Worm (Caenorhabditis elegans): Measurements from ENCODE around the gene B0034.1.

Gene B0034.1

DNA sequence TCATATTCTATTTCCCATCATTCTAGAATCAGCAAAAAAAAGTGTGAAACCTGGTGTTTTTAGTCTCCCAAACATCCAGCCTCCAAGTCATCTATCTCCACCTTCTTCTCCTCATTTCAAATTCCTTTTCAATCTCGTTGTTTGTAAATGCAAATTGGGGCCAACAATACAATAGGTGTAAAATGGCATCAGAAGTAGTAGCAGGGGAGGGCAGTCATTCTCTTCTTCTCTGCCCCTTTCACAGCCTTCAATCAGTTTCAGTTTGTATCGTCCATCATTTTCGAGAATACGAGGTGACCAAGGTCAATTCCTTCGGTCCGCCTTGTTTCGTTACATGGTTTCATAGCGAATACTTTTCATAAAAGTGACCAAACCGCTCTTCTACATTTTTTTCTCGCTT, 1.2 kb downstream of the B0034.1 start, which contains the start of gene B0034.4:
Gene B0034.4, minus strand, starts transcription at position 229 of the 400 bp plus-strand sequence.
- TF ChIP-seq unc-62 (GFP tag; optimal IDR thresholded peaks at IDR 0.05 in 1 of 2) (peak in 1 of 2 experiments; percentile 96), unc-62 (tag; optimal IDR thresholded peaks at IDR 0.05) (no peak), lin-15B (tag; optimal IDR thresholded peaks at IDR 0.05) (no peak), lin-39 (tag; optimal IDR thresholded peaks at IDR 0.05) (no peak), aha-1 (tag) (peak; percentile 59)

DNA sequence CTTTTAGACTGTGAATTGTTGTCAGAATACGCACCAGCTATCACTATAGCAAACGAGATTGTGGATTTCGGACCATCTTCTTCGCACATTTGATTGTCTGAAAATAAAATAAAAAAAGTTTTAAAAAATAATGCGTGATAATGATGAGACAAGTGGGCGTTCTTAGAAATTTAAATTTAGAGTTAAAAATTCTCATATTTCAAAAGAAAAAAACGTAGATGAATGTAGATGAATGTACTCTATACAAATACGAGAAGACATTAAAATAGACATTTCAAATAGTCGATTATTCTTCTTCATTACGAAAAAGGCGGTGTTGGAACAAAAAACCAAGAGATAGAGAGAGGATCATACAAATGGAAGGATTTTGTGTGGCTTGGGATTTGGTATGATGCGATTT, 6.7 kb downstream of the B0034.1 start, which contains the start of gene B0034.5:
Gene B0034.5, minus strand, starts transcription at position 101 of the 400 bp plus-strand sequence.
- TF ChIP-seq ceh-20 (GFP tag; IDR thresholded peaks at IDR 0.05): no peak
- no peak for TF ChIP-seq nhr-10 (tag; optimal IDR thresholded peaks at IDR 0.05)
- no peak for TF ChIP-seq F10B5.3 (tag; optimal IDR thresholded peaks at IDR 0.05)
- TF ChIP-seq nhr-48 (tag; optimal IDR thresholded peaks at IDR 0.05): no peak
- no peak for TF ChIP-seq lir-3 (tag; optimal IDR thresholded peaks at IDR 0.05)
- TF ChIP-seq ces-1 (GFP tag; optimal IDR thresholded peaks at IDR 0.05): no peak
- TF ChIP-seq zfp-2 (tag; optimal IDR thresholded peaks at IDR 0.05): no peak

DNA sequence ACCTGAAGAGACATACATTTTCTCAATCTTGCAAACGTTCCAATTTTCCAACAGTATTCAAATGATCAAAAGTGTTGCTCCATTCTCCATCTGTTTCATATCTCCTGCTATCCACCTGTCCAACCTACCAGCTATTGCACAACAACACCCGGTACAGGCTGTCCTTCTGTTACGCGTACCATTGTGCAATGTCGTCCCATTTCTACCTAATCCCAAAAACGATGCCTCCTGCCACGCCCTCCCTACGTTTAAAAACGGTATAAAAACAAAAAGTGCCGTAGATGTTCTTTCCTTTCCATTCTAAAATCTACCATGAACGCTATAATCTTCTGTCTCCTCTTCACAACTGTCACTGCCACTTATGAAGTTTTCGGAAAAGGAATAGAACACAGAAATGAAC, 20.1 kb downstream of the B0034.1 start, which contains the start of gene ins-2:
Gene ins-2, plus strand, starts transcription at position 301 of the 400 bp plus-strand sequence.
- TF ChIP-seq unc-62 (GFP tag; optimal IDR thresholded peaks at IDR 0.05 in 1 of 2) (peak in 1 of 2 experiments; percentile 80), unc-62 (tag; optimal IDR thresholded peaks at IDR 0.05) (no peak), dpl-1 (GFP tag; optimal IDR thresholded peaks at IDR 0.05) (no peak), nhr-77 (tag; optimal IDR thresholded peaks at IDR 0.05) (no peak)

DNA sequence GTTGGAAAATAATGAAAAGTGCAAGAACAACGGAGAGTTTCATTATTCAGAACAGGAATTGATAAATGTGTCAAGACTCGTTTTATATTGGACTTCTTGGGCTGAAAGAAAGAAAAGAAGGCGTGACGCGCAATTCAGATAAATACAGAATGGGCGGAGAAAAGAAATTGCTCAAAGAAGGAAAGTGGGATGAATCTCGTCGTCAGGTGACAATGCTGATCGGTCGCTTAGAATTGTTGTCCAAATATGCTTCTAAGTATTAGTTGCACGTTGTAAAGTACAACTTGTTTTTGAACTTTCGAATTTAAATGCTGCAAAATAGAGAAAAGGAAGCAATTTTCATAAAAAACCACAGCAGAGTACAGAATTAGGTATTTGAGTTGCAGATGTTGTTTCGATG, 22.5 kb downstream of the B0034.1 start, which contains the start of gene ins-3:
Gene ins-3, minus strand, starts transcription at position 101 of the 400 bp plus-strand sequence.
- no peak for TF ChIP-seq arid-1 (GFP tag; conservative IDR thresholded peaks at IDR 0.05)
- no peak for TF ChIP-seq T26A8.4 (GFP tag; IDR thresholded peaks at IDR 0.05)
- no peak for TF ChIP-seq unc-62 (GFP tag; optimal IDR thresholded peaks at IDR 0.05 in 1 of 2)
- TF ChIP-seq unc-62 (tag; optimal IDR thresholded peaks at IDR 0.05): no peak
- no peak for TF ChIP-seq lin-29 (GFP tag; IDR thresholded peaks at IDR 0.05)
- no peak for TF ChIP-seq T20F7.1 (GFP tag; optimal IDR thresholded peaks at IDR 0.05)
- no peak for TF ChIP-seq daf-12 (tag; optimal IDR thresholded peaks at IDR 0.05)
- no peak for TF ChIP-seq hmg-1.1 (GFP tag; IDR thresholded peaks at IDR 0.05)
- TF ChIP-seq fkh-10 (GFP tag; optimal IDR thresholded peaks at IDR 0.05): no peak
- no peak for TF ChIP-seq aly-2 (tag; optimal IDR thresholded peaks at IDR 0.05)
- no peak for TF ChIP-seq duxl-1 (tag; optimal IDR thresholded peaks at IDR 0.05; ENCODE audit: poor library complexity)
- no peak for TF ChIP-seq spr-3 (GFP tag; optimal IDR thresholded peaks at IDR 0.05)
- TF ChIP-seq lin-38 (GFP tag; IDR thresholded peaks at IDR 0.05): no peak

DNA sequence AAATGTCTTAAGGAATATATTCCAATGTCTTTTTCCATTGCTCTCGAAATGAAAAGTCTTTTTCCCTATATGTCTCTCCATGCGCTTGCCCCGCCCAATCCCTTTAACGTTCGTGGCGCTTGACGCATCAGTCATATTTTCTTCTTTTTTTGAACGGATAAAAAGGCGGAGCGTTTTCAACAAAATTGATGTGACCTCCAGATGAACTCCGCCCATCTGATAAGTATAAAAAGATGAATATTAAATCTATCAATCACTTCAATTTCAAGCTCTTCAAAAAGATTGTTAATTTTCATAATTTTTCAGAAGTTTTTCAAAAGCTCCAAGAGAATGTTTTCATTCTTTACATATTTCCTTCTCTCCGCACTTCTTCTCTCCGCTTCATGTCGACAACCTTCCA, 27.9 kb downstream of the B0034.1 start, which contains the start of gene ins-4:
Gene ins-4, plus strand, starts transcription at position 301 of the 400 bp plus-strand sequence.
- TF ChIP-seq spr-1 (tag; optimal IDR thresholded peaks at IDR 0.05): no peak
- TF ChIP-seq set-16 (GFP tag; IDR thresholded peaks at IDR 0.05): no peak
- no peak for TF ChIP-seq dmd-9 (GFP tag; IDR thresholded peaks at IDR 0.05)
- TF ChIP-seq F44E2.7 (GFP tag; IDR thresholded peaks at IDR 0.05): no peak
- no peak for TF ChIP-seq jun-1 (tag; optimal IDR thresholded peaks at IDR 0.05)
- TF ChIP-seq T26A8.4 (GFP tag; IDR thresholded peaks at IDR 0.05): no peak
- TF ChIP-seq ceh-82 (tag; optimal IDR thresholded peaks at IDR 0.05): no peak
- no peak for TF ChIP-seq madf-5 (GFP tag; IDR thresholded peaks at IDR 0.05)

DNA sequence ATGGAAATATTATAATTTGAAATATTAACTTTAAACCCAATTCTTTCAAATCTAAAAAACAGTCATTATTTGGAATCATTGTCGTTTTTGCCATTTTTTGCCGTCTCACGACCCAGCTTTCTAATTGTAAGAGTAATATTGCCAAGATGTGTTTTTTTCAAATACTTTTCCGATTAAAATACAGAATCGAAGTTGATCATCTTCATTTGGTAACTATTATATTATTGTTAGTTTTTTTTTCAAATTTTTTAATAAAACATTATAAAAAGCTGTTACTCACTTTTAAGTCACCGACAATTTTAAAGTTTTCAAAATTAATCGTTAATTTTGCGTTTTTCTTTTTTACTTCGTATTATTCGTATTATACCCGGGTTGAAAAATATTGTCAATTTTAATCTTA, 29.1 kb downstream of the B0034.1 start, which contains the start of gene ins-5:
Gene ins-5, plus strand, starts transcription at position 301 of the 400 bp plus-strand sequence.
- TF ChIP-seq egl-43 (GFP tag; IDR thresholded peaks at IDR 0.05): no peak
- TF ChIP-seq egl-27 (tag; optimal IDR thresholded peaks at IDR 0.05): no peak
- TF ChIP-seq dmd-8 (GFP tag; IDR thresholded peaks at IDR 0.05): no peak
- no peak for TF ChIP-seq Y75B8A.6 (GFP tag; IDR thresholded peaks at IDR 0.05)
